Worm (Caenorhabditis elegans) whole organism, L2 larva: Measurements from ENCODE around the gene dmd-6.

Experiments used
- ZK546.5 ChIP-seq: sonication (generic microtip); optimal IDR thresholded peaks from 2 replicates; lab custom pipeline; 2017; ENCODE audit warnings: missing biosample characterization, missing genetic modification characterization
- aly-2 ChIP-seq: fragments of 150-350 bp; optimal IDR thresholded peaks from 2 replicates; lab custom pipeline; 2014; ENCODE audit warnings: missing biosample characterization, missing genetic modification characterization
- ama-1 ChIP-seq: fragments of 150-350 bp; optimal IDR thresholded peaks from 2 replicates; lab custom pipeline; 2018; ENCODE audit warnings: inconsistent platforms
- ceh-82 ChIP-seq: fragments of 150-350 bp; optimal IDR thresholded peaks from 2 replicates; lab custom pipeline; 2014; ENCODE audit warnings: missing biosample characterization, missing genetic modification characterization
- lin-13 ChIP-seq: fragments of 150-350 bp; optimal IDR thresholded peaks from 2 replicates; lab custom pipeline; 2014; ENCODE audit warnings: missing biosample characterization, missing genetic modification reagents, missing genetic modification characterization
- mdl-1 ChIP-seq, 2 experiments: fragments of 150-350 bp in 1 of 2; sonication (generic microtip) in 1 of 2; optimal IDR thresholded peaks; 2 replicates each; lab custom pipeline; 2017; ENCODE audit warnings: missing biosample characterization in 2 of 2, missing genetic modification characterization in 2 of 2
- nhr-10 ChIP-seq: sonication (generic microtip); optimal IDR thresholded peaks from 2 replicates; lab custom pipeline; 2017; ENCODE audit warnings: missing biosample characterization, missing genetic modification characterization
- nhr-21 ChIP-seq: fragments of 150-350 bp; optimal IDR thresholded peaks from 2 replicates; lab custom pipeline; 2014; ENCODE audit warnings: missing biosample characterization, missing genetic modification characterization
- nhr-23 ChIP-seq: fragments of 150-350 bp; optimal IDR thresholded peaks from 2 replicates; lab custom pipeline; 2014; ENCODE audit warnings: missing biosample characterization, missing genetic modification reagents, missing genetic modification characterization
- nhr-237 ChIP-seq: fragments of 150-350 bp; optimal IDR thresholded peaks from 2 replicates; lab custom pipeline; 2014; ENCODE audit warnings: missing biosample characterization, missing genetic modification characterization
- nhr-25 ChIP-seq: fragments of 150-350 bp; sonication (generic microtip); optimal IDR thresholded peaks from 3 replicates; lab custom pipeline; 2014; ENCODE audit warnings: missing biosample characterization, missing genetic modification characterization
- skn-1 ChIP-seq: sonication (generic microtip); optimal IDR thresholded peaks from 2 replicates; lab custom pipeline; 2017; ENCODE audit warnings: missing biosample characterization, missing genetic modification characterization
- unc-62 ChIP-seq: fragments of 150-350 bp; optimal IDR thresholded peaks from 2 replicates; lab custom pipeline; 2014; ENCODE audit warnings: missing biosample characterization, missing genetic modification reagents, missing genetic modification characterization
- ztf-11 ChIP-seq: sonication (generic microtip); optimal IDR thresholded peaks from 2 replicates; lab custom pipeline; 2017; ENCODE audit warnings: missing biosample characterization, missing genetic modification characterization

DNA sequence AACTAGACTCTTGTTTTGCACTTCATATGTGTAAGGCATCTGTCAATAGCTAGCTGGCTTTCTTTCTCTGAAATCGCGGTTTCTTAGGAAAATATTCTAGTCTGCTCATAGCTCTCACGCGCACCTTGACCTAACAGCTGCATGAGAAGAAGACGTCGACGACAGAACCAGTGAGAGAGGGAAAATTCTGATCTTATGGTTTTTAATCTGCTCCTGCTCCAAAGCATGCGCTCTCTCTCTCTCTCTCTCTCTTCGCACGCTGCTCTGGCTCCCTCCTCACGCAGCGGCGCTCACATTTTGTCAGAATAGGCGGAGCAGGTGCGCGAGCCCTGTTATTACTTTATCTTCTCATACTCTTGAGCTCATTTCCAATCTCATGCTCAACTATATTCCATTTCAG lies 5.7 kb downstream of the dmd-6 start:
- no peak for TF ChIP-seq aly-2 (tag; lab: Kevin White, UChicago)
- TF ChIP-seq mdl-1 (tag; optimal IDR thresholded peaks at IDR 0.05; lab: Kevin White, UChicago) = no peak
- TF ChIP-seq unc-62 (GFP tag; lab: Kevin White, UChicago) = no peak
- TF ChIP-seq nhr-237 = no peak
- no peak for TF ChIP-seq nhr-21 (tag; lab: Kevin White, UChicago)
- no peak for TF ChIP-seq nhr-10
- no peak for TF ChIP-seq ceh-82 (tag; lab: Kevin White, UChicago)
- TF ChIP-seq skn-1 = no peak
- TF ChIP-seq ztf-11 (tag; lab: Kevin White, UChicago) = no peak
- no peak for TF ChIP-seq lin-13
- no peak for TF ChIP-seq ZK546.5 (tag; lab: Kevin White, UChicago)
- peak; percentile 33 for TF ChIP-seq ama-1
- no peak for TF ChIP-seq nhr-23 (tag; lab: Kevin White, UChicago)
- no peak for TF ChIP-seq nhr-25 (tag; lab: Kevin White, UChicago)
